Worm (Caenorhabditis elegans): ENCODE data around the gene str-252.

DNA sequence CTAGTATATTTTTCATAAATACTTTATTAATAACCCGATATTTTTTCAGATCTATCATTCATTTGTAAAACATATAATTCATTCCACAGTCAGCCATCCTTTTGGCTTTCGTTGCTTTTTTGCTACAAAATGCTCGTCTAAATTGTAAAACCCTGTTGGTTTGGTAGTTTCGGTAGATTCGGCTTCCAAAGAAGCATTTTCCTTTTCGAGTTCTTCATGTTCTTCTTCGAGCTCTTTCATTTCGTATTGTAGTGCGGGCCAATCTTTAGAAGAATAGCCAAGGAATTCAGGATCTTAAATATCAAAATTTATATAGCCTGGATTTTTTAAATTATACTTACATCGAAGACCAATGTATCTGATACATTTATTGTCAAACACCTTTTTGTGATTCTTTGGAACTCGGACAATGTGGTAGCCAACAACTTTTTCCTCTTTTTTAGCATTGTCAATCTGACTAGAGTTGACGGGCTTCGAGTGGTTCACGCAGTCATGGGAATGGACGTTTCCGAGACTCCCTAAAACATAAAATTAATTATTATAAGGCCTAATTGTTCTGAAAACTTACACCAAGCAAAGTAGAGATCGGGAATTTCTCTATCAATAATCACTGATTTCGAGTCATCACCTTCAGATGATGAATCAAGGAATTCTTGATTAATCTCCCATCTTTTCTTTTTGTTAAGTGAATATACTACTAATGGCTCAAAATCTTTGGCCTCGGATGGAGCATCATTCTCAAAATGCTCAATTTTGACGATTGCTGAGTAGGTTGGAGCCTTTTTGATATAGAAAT lies 8.0 kb upstream of the str-252 start:
- TF ChIP-seq nhr-11 (tag; optimal IDR thresholded peaks at IDR 0.05) (no peak), lin-39 (tag; optimal IDR thresholded peaks at IDR 0.05) (no peak), lsy-2 (tag; optimal IDR thresholded peaks at IDR 0.05) (peak in 1 of 2 experiments; percentile 38)
